Fruit fly (Drosophila melanogaster): ENCODE results near the gene Jarid2.
A peak's percentile ranks its signal among the peaks of the same experiment; 100 is the strongest.

Gene Jarid2

DNA sequence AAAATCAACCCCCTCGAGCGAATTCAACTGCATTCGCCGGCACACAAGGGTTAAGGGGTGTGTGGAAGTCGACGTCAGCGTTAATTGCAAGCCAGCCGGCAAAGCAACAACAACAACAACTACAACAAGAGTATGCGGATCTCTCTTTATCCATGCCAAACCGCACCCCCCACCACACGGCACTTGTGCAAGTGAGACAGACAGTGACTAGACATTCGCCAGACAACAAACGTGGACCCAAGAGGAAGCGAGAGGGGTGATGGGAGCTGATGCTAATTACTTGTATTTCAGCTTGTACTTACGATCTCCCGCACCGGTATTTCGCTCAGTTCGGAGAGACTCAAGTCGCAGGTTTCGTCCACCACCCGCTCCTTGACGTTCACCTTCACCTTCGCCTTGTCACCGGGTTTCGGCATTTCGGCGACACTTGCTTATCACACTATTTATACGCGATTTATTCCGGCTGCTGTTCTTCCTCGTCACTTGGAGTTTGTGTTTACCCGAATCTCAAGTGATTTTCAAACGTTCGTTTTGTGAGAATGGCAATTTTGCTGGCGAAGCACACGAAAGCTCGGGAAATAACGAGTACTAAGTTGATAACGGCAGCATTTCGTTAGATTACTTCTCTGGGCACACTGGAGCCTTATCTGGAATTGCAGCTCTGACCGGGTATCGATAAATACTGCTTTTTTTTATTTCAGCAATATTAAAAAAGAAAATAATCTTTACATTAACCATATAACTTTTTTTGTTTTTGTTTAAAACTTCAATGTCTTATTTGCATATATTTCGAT, 32.4 kb downstream of the Jarid2 start, which contains the start of gene CG3408:
Gene CG3408 (minus strand): TSS at position 547 of the 794 bp plus-strand sequence.
- peak; percentile 37 for TF ChIP-seq CG8478 (optimal IDR thresholded peaks at IDR 0.05)
- TF ChIP-seq usp (GFP tag; optimal IDR thresholded peaks at IDR 0.05): no peak
- no peak for TF ChIP-seq psq (optimal IDR thresholded peaks at IDR 0.05)

DNA sequence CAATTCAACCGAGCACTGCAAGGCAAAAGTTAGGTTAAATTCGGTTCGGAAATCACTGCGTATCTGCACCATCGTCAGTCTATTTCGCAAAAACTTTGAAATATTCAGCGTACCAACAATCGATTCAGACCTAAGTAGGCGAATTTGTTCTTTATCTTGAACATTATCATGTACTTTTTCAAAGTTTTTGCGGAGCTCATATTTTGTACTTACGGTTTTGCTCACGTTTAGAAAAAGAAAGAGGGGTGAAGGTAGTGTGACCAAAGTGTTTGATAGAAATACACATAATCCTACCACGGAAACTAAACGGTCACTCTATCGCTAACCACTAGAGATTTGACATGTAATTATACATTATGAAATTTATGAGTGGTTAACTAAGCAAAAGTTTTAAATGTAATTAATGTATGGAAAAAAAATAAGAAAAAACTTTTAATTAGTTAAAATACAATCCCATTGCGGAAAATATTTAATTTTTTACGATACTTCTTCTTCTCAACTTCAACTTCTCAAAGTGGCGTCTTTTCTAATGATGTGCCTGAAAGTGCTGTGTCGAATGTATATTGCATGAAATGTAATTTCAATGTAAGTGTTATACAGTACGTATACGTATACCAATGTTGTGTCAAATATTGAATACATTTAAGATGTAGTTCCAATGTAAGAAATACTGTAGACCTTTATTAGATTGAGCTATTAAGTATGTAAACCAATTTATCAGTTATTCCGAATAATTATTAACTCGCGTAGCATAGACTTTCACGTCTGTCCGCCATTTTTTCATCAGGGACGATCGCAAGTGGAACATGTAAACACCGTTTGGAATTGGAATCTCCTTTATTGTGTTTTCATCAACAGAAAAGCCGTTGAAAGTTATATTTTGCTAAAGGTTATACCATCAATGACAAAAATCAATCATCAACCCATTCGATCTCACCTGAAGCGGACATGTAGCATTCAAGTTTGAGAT, 34.7 kb downstream of the Jarid2 start, which contains the start of gene RpS9:
Gene RpS9 (minus strand): TSS at position 245 of the 970 bp plus-strand sequence.
- TF ChIP-seq EcR (GFP tag; optimal IDR thresholded peaks at IDR 0.05) (no peak), Dll (optimal IDR thresholded peaks at IDR 0.05) (no peak), usp (GFP tag; optimal IDR thresholded peaks at IDR 0.05) (no peak), psq (optimal IDR thresholded peaks at IDR 0.05) (no peak), pan (optimal IDR thresholded peaks at IDR 0.05) (no peak), CG8478 (optimal IDR thresholded peaks at IDR 0.05) (no peak)

DNA sequence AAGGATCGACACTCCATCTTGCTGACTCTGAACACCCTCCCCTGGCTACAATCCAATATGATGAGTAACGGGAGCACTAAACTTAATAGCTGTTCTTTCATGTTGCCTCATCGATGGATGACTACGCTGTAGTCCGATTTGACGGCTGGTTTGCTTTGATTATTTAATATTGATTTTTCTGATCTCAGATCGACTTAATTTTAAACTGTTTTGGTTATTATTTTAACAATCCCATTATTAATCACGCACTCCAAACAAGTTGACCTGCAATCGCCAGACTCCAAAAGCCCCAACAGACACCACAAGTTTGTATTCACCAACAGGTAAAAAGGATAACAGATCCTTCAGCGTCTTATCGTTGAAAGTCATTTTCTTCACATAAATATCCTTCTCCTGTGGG, 35.7 kb downstream of the Jarid2 start, which contains the start of gene CG33703:
Gene CG33703 (minus strand): TSS at position 101 of the 400 bp plus-strand sequence.
- TF ChIP-seq pan (optimal IDR thresholded peaks at IDR 0.05) (no peak), CG8478 (optimal IDR thresholded peaks at IDR 0.05) (no peak), psq (optimal IDR thresholded peaks at IDR 0.05) (no peak), EcR (GFP tag; optimal IDR thresholded peaks at IDR 0.05) (no peak), usp (GFP tag; optimal IDR thresholded peaks at IDR 0.05) (no peak), Dll (optimal IDR thresholded peaks at IDR 0.05) (no peak)

DNA sequence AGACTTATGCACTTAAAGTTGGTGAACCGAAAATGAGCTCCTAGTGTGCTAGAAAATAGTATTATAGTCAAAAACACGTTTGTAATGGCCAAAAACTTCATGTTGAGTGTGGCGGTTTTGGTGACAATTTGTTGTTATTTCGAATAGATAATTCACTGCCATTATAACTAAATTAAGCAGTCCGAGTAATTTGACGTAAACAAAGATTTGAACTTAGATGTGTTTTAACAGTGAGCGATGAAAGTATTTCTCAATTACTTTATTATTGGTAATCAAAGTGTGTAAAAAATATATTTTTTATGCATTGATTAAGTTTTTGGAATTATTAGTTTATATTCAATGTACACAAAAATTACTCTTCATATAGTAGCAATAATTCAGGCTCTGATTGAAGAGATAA, 36.5 kb downstream of the Jarid2 start, which contains the start of gene CG33702:
Gene CG33702 (minus strand): TSS at position 101 of the 400 bp plus-strand sequence.
- no peak for TF ChIP-seq pan (optimal IDR thresholded peaks at IDR 0.05)
- no peak for TF ChIP-seq CG8478 (optimal IDR thresholded peaks at IDR 0.05)
- no peak for TF ChIP-seq Dll (optimal IDR thresholded peaks at IDR 0.05)
- no peak for TF ChIP-seq EcR (GFP tag; optimal IDR thresholded peaks at IDR 0.05)
- no peak for TF ChIP-seq usp (GFP tag; optimal IDR thresholded peaks at IDR 0.05)
- no peak for TF ChIP-seq psq (optimal IDR thresholded peaks at IDR 0.05)

DNA sequence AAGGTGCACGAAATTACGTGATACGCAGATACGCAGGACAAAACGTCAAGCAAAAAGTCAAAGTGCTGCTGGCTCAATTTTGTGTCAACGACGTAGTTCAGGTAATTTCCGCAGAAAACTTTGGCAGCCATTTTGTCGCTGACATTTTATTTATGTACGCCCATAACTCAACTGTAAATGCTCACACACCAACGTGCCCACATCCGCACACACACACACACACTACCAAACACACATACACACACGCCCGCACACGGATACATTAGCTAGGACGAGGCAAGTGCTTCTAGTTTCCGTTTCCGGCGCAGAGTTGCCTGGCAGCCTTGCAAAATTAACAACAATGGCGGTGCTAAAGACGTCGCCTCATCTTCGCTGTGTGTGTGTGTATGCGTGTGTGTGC, 48.6 kb downstream of the Jarid2 start, which contains the start of gene CG33700:
Gene CG33700 (minus strand): TSS at position 101 of the 400 bp plus-strand sequence.
- TF ChIP-seq Dll (optimal IDR thresholded peaks at IDR 0.05) (no peak), EcR (GFP tag; optimal IDR thresholded peaks at IDR 0.05) (no peak), CG8478 (optimal IDR thresholded peaks at IDR 0.05) (no peak)

DNA sequence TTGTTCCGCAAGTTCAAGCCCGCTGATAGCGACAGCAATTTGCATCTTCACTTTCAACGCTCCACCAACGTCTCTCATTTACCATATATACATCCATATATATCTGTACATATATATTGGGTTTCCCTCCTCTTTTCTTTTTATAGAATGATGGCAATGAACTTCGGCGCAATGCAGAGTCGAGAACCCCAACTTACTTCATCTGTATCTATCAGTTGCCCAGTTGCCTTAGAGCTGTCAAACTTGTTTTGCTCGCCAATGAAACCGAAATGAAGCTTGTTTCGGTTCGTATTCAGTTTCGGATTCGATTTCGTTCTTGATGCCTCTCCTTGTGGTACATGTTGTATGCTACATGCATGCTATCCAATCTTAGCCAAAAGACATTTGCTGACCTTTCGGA, 52.0 kb downstream of the Jarid2 start, which contains the start of gene Or67a:
Gene Or67a (plus strand): TSS at position 233 of the 400 bp plus-strand sequence.
- no peak for TF ChIP-seq CG8478 (optimal IDR thresholded peaks at IDR 0.05)
- no peak for TF ChIP-seq usp (GFP tag; optimal IDR thresholded peaks at IDR 0.05)
- TF ChIP-seq EcR (GFP tag; optimal IDR thresholded peaks at IDR 0.05): peak in 1 of 2 experiments; percentile 87
- TF ChIP-seq pan (optimal IDR thresholded peaks at IDR 0.05): no peak
